Fruit fly (Drosophila melanogaster) S2 (cell line): ENCODE data around the gene CG7094.

Source experiments
- CG8478 ChIP-seq: fragments of >200 bp; optimal IDR thresholded peaks from 2 replicates; lab custom pipeline; 2018
- CTCF ChIP-seq, 2 experiments: fragments of >200 bp; optimal IDR thresholded peaks; 2 replicates each; lab custom pipeline; 2018

- TF ChIP-seq CTCF (optimal IDR thresholded peaks at IDR 0.05; lab: Kevin White, UChicago) (no peak), CG8478 (no peak)
Observed at dm6 chr2L:17589115-17589514, 33.5 kb upstream of the CG7094 start, which contains the start of gene Oli.
